Fruit fly (Drosophila melanogaster): Measurements from ENCODE around the gene Vml.

dm6 chrX:2305281-2305680 is 29.7 kb downstream of the Vml start:
- no peak for TF ChIP-seq Lpt (GFP tag; optimal IDR thresholded peaks at IDR 0.05)
- TF ChIP-seq Gug (GFP tag; IDR thresholded peaks at IDR 0.05), result no peak
- TF ChIP-seq CG6792 (GFP tag; optimal IDR thresholded peaks at IDR 0.05), result no peak
- TF ChIP-seq vri (GFP tag; optimal IDR thresholded peaks at IDR 0.05), result no peak
- no peak for TF ChIP-seq fkh (GFP tag; optimal IDR thresholded peaks at IDR 0.05)
- TF ChIP-seq pdm3 (GFP tag; optimal IDR thresholded peaks at IDR 0.05), result no peak
- no peak for TF ChIP-seq OdsH (GFP tag; optimal IDR thresholded peaks at IDR 0.05)
- no peak for TF ChIP-seq CG16779 (tag; optimal IDR thresholded peaks at IDR 0.05)
- no peak for TF ChIP-seq fd59A (GFP tag; optimal IDR thresholded peaks at IDR 0.05)
- no peak for TF ChIP-seq CG15336 (GFP tag; IDR thresholded peaks at IDR 0.05)
- no peak for TF ChIP-seq CG8319 (GFP tag; optimal IDR thresholded peaks at IDR 0.05)
- no peak for TF ChIP-seq Blimp-1 (GFP tag; optimal IDR thresholded peaks at IDR 0.05)

Measured in whole organism, prepupa.